Fruit fly (Drosophila melanogaster) whole organism, prepupa: ENCODE data around the gene CG14883.

ENCODE experiments used
- Blimp-1 ChIP-seq: fragments of 200-800 bp; sonication (Bioruptor generic); optimal IDR thresholded peaks from 3 replicates; lab custom pipeline; 2017; ENCODE audit warnings: missing biosample characterization, missing genetic modification characterization, mild to moderate bottlenecking, moderate library complexity, missing genetic modification reagents
- CG10669 ChIP-seq: fragments of 200-800 bp; sonication (Bioruptor generic); optimal IDR thresholded peaks from 3 replicates; lab custom pipeline; 2018; ENCODE audit warnings: missing biosample characterization, mild to moderate bottlenecking, missing genetic modification characterization, moderate library complexity
- CG11294 ChIP-seq: fragments of 200-800 bp; sonication (Bioruptor generic); IDR thresholded peaks from 2 replicates; pipeline ENCODE4 v1.3.6; 2022; ENCODE audit warnings: missing biosample characterization, missing genetic modification characterization
- CG11762 ChIP-seq: fragments of 200-800 bp; sonication (Bioruptor generic); optimal IDR thresholded peaks from 3 replicates; lab custom pipeline; 2016; ENCODE audit warnings: missing biosample characterization, missing genetic modification characterization; ENCODE audit not compliant: insufficient read depth
- CG11902 ChIP-seq: fragments of 200-800 bp; sonication (Bioruptor generic); optimal IDR thresholded peaks from 3 replicates; lab custom pipeline; 2016; ENCODE audit warnings: missing biosample characterization, missing genetic modification characterization
- CG15336 ChIP-seq: fragments of 200-800 bp; sonication (Bioruptor generic); IDR thresholded peaks from 2 replicates; pipeline ENCODE4 v1.3.6; 2022; ENCODE audit warnings: missing biosample characterization, missing genetic modification characterization
- CG1621 ChIP-seq: fragments of 200-800 bp; sonication (Bioruptor generic); optimal IDR thresholded peaks from 3 replicates; lab custom pipeline; 2018; ENCODE audit warnings: missing biosample characterization, mild to moderate bottlenecking, missing genetic modification characterization
- CG16779 ChIP-seq: fragments of 200-800 bp; sonication (Bioruptor generic); optimal IDR thresholded peaks from 3 replicates; lab custom pipeline; 2017; ENCODE audit warnings: missing biosample characterization, mild to moderate bottlenecking, missing genetic modification characterization
- CG3032 ChIP-seq: fragments of 200-800 bp; optimal IDR thresholded peaks from 2 replicates; lab custom pipeline; 2019; ENCODE audit warnings: missing biosample characterization, mild to moderate bottlenecking, missing genetic modification characterization, moderate library complexity
- CG31627 ChIP-seq: fragments of 200-800 bp; sonication (Bioruptor generic); optimal IDR thresholded peaks from 3 replicates; lab custom pipeline; 2016; ENCODE audit warnings: missing biosample characterization, missing genetic modification characterization
- CG32006 ChIP-seq: fragments of 200-800 bp; sonication (Bioruptor generic); optimal IDR thresholded peaks from 3 replicates; lab custom pipeline; 2017; ENCODE audit warnings: missing biosample characterization, mild to moderate bottlenecking, missing genetic modification characterization
- CG34406 ChIP-seq: fragments of 200-800 bp; sonication (Bioruptor generic); optimal IDR thresholded peaks from 3 replicates; lab custom pipeline; 2016; ENCODE audit warnings: missing biosample characterization, missing genetic modification characterization
- CG6163 ChIP-seq: fragments of 200-800 bp; sonication (Bioruptor generic); IDR thresholded peaks from 3 replicates; pipeline ENCODE4 v1.3.6; 2022; ENCODE audit warnings: missing biosample characterization, missing genetic modification characterization
- CG6276 ChIP-seq: fragments of 200-800 bp; sonication (Bioruptor generic); optimal IDR thresholded peaks from 2 replicates; lab custom pipeline; 2017; ENCODE audit warnings: missing biosample characterization, mild to moderate bottlenecking, missing genetic modification characterization
- CG6792 ChIP-seq: fragments of 200-800 bp; sonication (Bioruptor generic); optimal IDR thresholded peaks from 3 replicates; lab custom pipeline; 2016; ENCODE audit warnings: missing biosample characterization, missing genetic modification characterization
- CG6808 ChIP-seq: fragments of 200-800 bp; sonication (Bioruptor generic); optimal IDR thresholded peaks from 3 replicates; lab custom pipeline; 2017; ENCODE audit warnings: missing biosample characterization, missing genetic modification characterization, mild to moderate bottlenecking, moderate library complexity, missing genetic modification reagents
- CG8119 ChIP-seq: fragments of 200-800 bp; sonication (Bioruptor generic); IDR thresholded peaks from 3 replicates; pipeline ENCODE4 v1.3.6; 2022; ENCODE audit warnings: missing biosample characterization, missing genetic modification characterization
- CG8319 ChIP-seq: fragments of 200-800 bp; sonication (Bioruptor generic); optimal IDR thresholded peaks from 3 replicates; lab custom pipeline; 2016; ENCODE audit warnings: missing biosample characterization, missing genetic modification characterization
- Eip75B ChIP-seq: fragments of 200-800 bp; sonication (Bioruptor generic); optimal IDR thresholded peaks from 3 replicates; lab custom pipeline; 2016; ENCODE audit warnings: missing biosample characterization, missing genetic modification characterization
- Eip78C ChIP-seq: fragments of 200-800 bp; sonication (Bioruptor generic); peaks from one replicate; lab custom pipeline; 2016; ENCODE audit warnings: missing biosample characterization, missing genetic modification characterization
- Eip93F ChIP-seq: fragments of 200-800 bp; sonication (Bioruptor generic); optimal IDR thresholded peaks from 2 replicates; lab custom pipeline; 2016; ENCODE audit warnings: missing biosample characterization, mild to moderate bottlenecking, missing genetic modification characterization
- Ets21C ChIP-seq: fragments of 200-800 bp; sonication (Bioruptor generic); optimal IDR thresholded peaks from 3 replicates; lab custom pipeline; 2016; ENCODE audit warnings: missing biosample characterization, missing genetic modification characterization
- Ets96B ChIP-seq: fragments of 200-800 bp; optimal IDR thresholded peaks from 2 replicates; lab custom pipeline; 2019; ENCODE audit warnings: missing biosample characterization, mild to moderate bottlenecking, missing genetic modification characterization, moderate library complexity
- Gug ChIP-seq: fragments of 200-800 bp; sonication (Bioruptor generic); IDR thresholded peaks from 2 replicates; pipeline ENCODE4 v1.3.6; 2022; ENCODE audit warnings: missing biosample characterization, missing genetic modification characterization
- Hr38 ChIP-seq: sonication (Bioruptor generic); optimal IDR thresholded peaks from 2 replicates; lab custom pipeline; 2016; ENCODE audit warnings: missing biosample characterization, missing genetic modification characterization
- Hr39 ChIP-seq: fragments of 200-800 bp; sonication (Bioruptor generic); optimal IDR thresholded peaks from 2 replicates; lab custom pipeline; 2016; ENCODE audit warnings: missing biosample characterization, missing genetic modification characterization
- Lpt ChIP-seq: fragments of 200-800 bp; sonication (Bioruptor generic); optimal IDR thresholded peaks from 3 replicates; lab custom pipeline; 2016; ENCODE audit warnings: missing biosample characterization, missing genetic modification characterization
- Smox ChIP-seq: fragments of 200-800 bp; sonication (Bioruptor generic); optimal IDR thresholded peaks from 3 replicates; lab custom pipeline; 2016; ENCODE audit warnings: missing biosample characterization, missing genetic modification characterization
- Sox102F ChIP-seq: fragments of 200-800 bp; sonication (Bioruptor generic); optimal IDR thresholded peaks from 2 replicates; lab custom pipeline; 2016; ENCODE audit warnings: missing biosample characterization, mild to moderate bottlenecking, missing genetic modification characterization
- Sox14 ChIP-seq: fragments of 200-800 bp; sonication (Bioruptor generic); optimal IDR thresholded peaks from 3 replicates; lab custom pipeline; 2016; ENCODE audit warnings: missing biosample characterization, missing genetic modification characterization
- Sox15 ChIP-seq: fragments of 200-800 bp; sonication (Bioruptor generic); optimal IDR thresholded peaks from 3 replicates; lab custom pipeline; 2016; ENCODE audit warnings: missing biosample characterization, missing genetic modification characterization
- achi ChIP-seq: fragments of 200-800 bp; sonication (Bioruptor generic); optimal IDR thresholded peaks from 3 replicates; lab custom pipeline; 2016; ENCODE audit warnings: missing biosample characterization, missing genetic modification characterization
- acj6 ChIP-seq: fragments of 200-800 bp; sonication (Bioruptor generic); optimal IDR thresholded peaks from 3 replicates; lab custom pipeline; 2016; ENCODE audit warnings: missing biosample characterization, missing genetic modification characterization
- cyc ChIP-seq: fragments of 200-800 bp; sonication (Bioruptor generic); optimal IDR thresholded peaks from 3 replicates; lab custom pipeline; 2016; ENCODE audit warnings: missing biosample characterization, missing genetic modification characterization
- dac ChIP-seq: fragments of 200-800 bp; sonication (Bioruptor generic); optimal IDR thresholded peaks from 2 replicates; lab custom pipeline; 2017; ENCODE audit warnings: missing biosample characterization, mild to moderate bottlenecking, missing genetic modification characterization
- dsx ChIP-seq: fragments of 200-800 bp; optimal IDR thresholded peaks from 3 replicates; lab custom pipeline; 2019; ENCODE audit warnings: missing biosample characterization, mild to moderate bottlenecking, missing genetic modification characterization, moderate library complexity; ENCODE audit not compliant: poor library complexity, severe bottlenecking
- eg ChIP-seq: fragments of 200-800 bp; sonication (Bioruptor generic); IDR thresholded peaks from 3 replicates; pipeline ENCODE4 v1.3.6; 2022; ENCODE audit warnings: missing biosample characterization, missing genetic modification characterization
- esn ChIP-seq: fragments of 200-800 bp; sonication (Bioruptor generic); optimal IDR thresholded peaks from 2 replicates; lab custom pipeline; 2016; ENCODE audit warnings: missing biosample characterization, mild to moderate bottlenecking, missing genetic modification characterization, moderate library complexity
- fd59A ChIP-seq: fragments of 200-800 bp; sonication (Bioruptor generic); optimal IDR thresholded peaks from 2 replicates; lab custom pipeline; 2017; ENCODE audit warnings: missing biosample characterization, mild to moderate bottlenecking, missing genetic modification characterization, missing genetic modification reagents
- fkh ChIP-seq: fragments of 200-800 bp; sonication (Bioruptor generic); optimal IDR thresholded peaks from 3 replicates; lab custom pipeline; 2017; ENCODE audit warnings: missing biosample characterization, mild to moderate bottlenecking, missing genetic modification characterization, moderate library complexity
- lz ChIP-seq: fragments of 200-800 bp; sonication (Bioruptor generic); optimal IDR thresholded peaks from 3 replicates; lab custom pipeline; 2016; ENCODE audit warnings: missing biosample characterization, missing genetic modification characterization
- net ChIP-seq: fragments of 200-800 bp; sonication (Bioruptor generic); optimal IDR thresholded peaks from 3 replicates; lab custom pipeline; 2016; ENCODE audit warnings: missing biosample characterization, missing genetic modification characterization
- pdm3 ChIP-seq: fragments of 200-800 bp; sonication (Bioruptor generic); optimal IDR thresholded peaks from 3 replicates; lab custom pipeline; 2016; ENCODE audit warnings: missing biosample characterization, missing genetic modification characterization
- salr ChIP-seq, 2 experiments: fragments of 200-800 bp; sonication (Bioruptor generic); optimal IDR thresholded peaks; 3 replicates each; lab custom pipeline; 2016 to 2018; ENCODE audit warnings: missing biosample characterization in 2 of 2, missing genetic modification characterization in 2 of 2, mild to moderate bottlenecking in 1 of 2
- spab ChIP-seq: fragments of 200-800 bp; sonication (Bioruptor generic); optimal IDR thresholded peaks from 2 replicates; lab custom pipeline; 2017; ENCODE audit warnings: missing biosample characterization, mild to moderate bottlenecking, missing genetic modification characterization, missing genetic modification reagents
- svp ChIP-seq: fragments of 200-800 bp; sonication (Bioruptor generic); peaks from one replicate; lab custom pipeline; 2016; ENCODE audit warnings: missing biosample characterization, missing genetic modification characterization
- topi ChIP-seq: fragments of 200-800 bp; sonication (Bioruptor generic); optimal IDR thresholded peaks from 3 replicates; lab custom pipeline; 2016; ENCODE audit warnings: missing biosample characterization, missing genetic modification characterization
- vri ChIP-seq: fragments of 200-800 bp; sonication (Bioruptor generic); optimal IDR thresholded peaks from 3 replicates; lab custom pipeline; 2016; ENCODE audit warnings: missing biosample characterization, mild to moderate bottlenecking, missing genetic modification characterization

Gene CG14883

DNA sequence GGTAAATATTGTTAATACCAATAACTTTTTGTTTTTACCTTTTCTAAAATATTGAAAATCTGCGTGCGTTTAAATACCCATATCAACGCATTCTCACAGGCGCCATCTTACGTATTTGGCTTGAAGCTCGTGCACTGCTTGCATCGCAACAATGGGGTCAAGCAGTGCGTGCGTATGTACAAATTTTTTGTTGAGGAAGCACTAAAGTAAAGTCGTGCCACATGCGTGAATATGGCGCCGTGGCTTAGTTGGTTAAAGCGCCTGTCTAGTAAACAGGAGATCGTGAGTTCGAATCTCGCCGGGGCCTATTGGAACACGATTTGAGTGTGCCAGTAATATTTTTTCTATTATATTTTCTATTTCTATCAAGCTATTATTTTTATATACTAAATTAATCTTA lies 24.1 kb upstream of the CG14883 start (continued):
- TF ChIP-seq svp (GFP tag; lab: Kevin White, UChicago) (peak; percentile 13), CG6163 (GFP tag; lab: Robert Waterston, UW) (no peak), cyc (peak; percentile 35), esn (GFP tag; lab: Kevin White, UChicago) (no peak), Ets21C (GFP tag; lab: Kevin White, UChicago) (no peak), dac (GFP tag; lab: Kevin White, UChicago) (no peak), CG31627 (GFP tag; lab: Kevin White, UChicago) (peak; percentile 42), salr (GFP tag; optimal IDR thresholded peaks at IDR 0.05; lab: Kevin White, UChicago) (no peak), pdm3 (GFP tag; lab: Kevin White, UChicago) (no peak), lz (GFP tag; lab: Kevin White, UChicago) (peak; percentile 22), CG16779 (tag; lab: Kevin White, UChicago) (no peak), Hr38 (GFP tag; lab: Kevin White, UChicago) (no peak), topi (peak; percentile 29), CG10669 (no peak), CG6276 (no peak), CG11762 (no peak), fkh (GFP tag; lab: Kevin White, UChicago) (no peak), CG6792 (GFP tag; lab: Kevin White, UChicago) (peak; percentile 7), CG6808 (no peak), achi (GFP tag; lab: Kevin White, UChicago) (no peak)

DNA sequence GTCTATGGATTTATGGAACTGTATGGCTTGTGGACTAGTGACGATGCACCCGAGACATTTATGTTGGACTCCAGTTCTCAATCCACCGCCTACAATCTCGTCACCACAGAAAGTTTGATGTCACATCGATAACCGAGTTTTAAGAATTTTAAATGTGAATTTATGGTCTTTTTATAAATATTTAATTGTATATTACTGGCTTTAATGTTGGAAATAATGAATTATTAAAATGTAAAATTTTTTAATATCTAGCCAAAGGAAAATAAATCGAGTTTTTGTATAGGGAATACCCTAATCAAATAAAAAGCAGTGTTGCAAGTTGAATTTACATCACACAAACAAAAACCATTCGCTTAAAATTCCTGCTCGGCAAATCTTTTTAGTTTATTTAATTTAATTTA lies 23.2 kb upstream of the CG14883 start, which contains the start of gene Fntb:
TSS of gene Fntb (plus strand) at position 334 of the 401 bp plus-strand sequence.
- TF ChIP-seq achi (GFP tag; lab: Kevin White, UChicago) (peak; percentile 67), Sox14 (GFP tag; lab: Kevin White, UChicago) (peak; percentile 52), CG6163 (GFP tag; lab: Robert Waterston, UW) (0 out of 3 replicates have a peak, but pooled peaks have one; percentile 50), cyc (peak; percentile 45), svp (GFP tag; lab: Kevin White, UChicago) (no peak), CG8319 (GFP tag; lab: Kevin White, UChicago) (no peak), Eip93F (GFP tag; lab: Kevin White, UChicago) (peak; percentile 18), CG34406 (GFP tag; lab: Kevin White, UChicago) (no peak), Hr38 (GFP tag; lab: Kevin White, UChicago) (no peak), Hr39 (GFP tag; lab: Kevin White, UChicago) (peak; percentile 51), CG8119 (GFP tag; lab: Robert Waterston, UW) (peak; percentile 57; the same call in 2 of the 3 replicates), CG31627 (GFP tag; lab: Kevin White, UChicago) (peak; percentile 46), CG6276 (no peak), Eip78C (GFP tag; lab: Kevin White, UChicago) (peak; percentile 90), eg (peak; percentile 54), Ets96B (peak; percentile 52), fkh (GFP tag; lab: Kevin White, UChicago) (no peak), Blimp-1 (no peak), CG3032 (tag; lab: Kevin White, UChicago) (peak; percentile 66), CG11294 (GFP tag; lab: Robert Waterston, UW) (no peak), fd59A (peak; percentile 7), dac (GFP tag; lab: Kevin White, UChicago) (no peak), CG32006 (GFP tag; lab: Kevin White, UChicago) (no peak), dsx (GFP tag; lab: Kevin White, UChicago) (peak; percentile 70), Smox (GFP tag; lab: Kevin White, UChicago) (no peak), CG1621 (tag; lab: Kevin White, UChicago) (no peak), spab (GFP tag; lab: Kevin White, UChicago) (no peak), topi (peak; percentile 61), vri (GFP tag; lab: Kevin White, UChicago) (peak; percentile 53), net (no peak), Sox15 (GFP tag; lab: Kevin White, UChicago) (peak; percentile 38), Gug (GFP tag; lab: Robert Waterston, UW) (peak; percentile 58; the same call in 1 of the 2 replicates), Sox102F (GFP tag; lab: Kevin White, UChicago) (no peak), salr (GFP tag; optimal IDR thresholded peaks at IDR 0.05; lab: Kevin White, UChicago) (peak in 1 of 2 experiments; percentile 61), acj6 (no peak), CG10669 (no peak), CG11762 (peak; percentile 33), CG11902 (no peak), CG6792 (GFP tag; lab: Kevin White, UChicago) (peak; percentile 47), esn (GFP tag; lab: Kevin White, UChicago) (peak; percentile 78), Lpt (GFP tag; lab: Kevin White, UChicago) (peak; percentile 50), Eip75B (GFP tag; lab: Kevin White, UChicago) (no peak), CG15336 (peak; percentile 53; the same call in 1 of the 2 replicates), lz (GFP tag; lab: Kevin White, UChicago) (peak; percentile 76)
